Fruit fly (Drosophila melanogaster) whole organism, prepupa: ENCODE measurements around the gene Cortactin.

ENCODE experiments used
- Blimp-1 ChIP-seq: fragments of 200-800 bp; sonication (Bioruptor generic); optimal IDR thresholded peaks from 3 replicates; lab custom pipeline; 2017; ENCODE audit warnings: missing biosample characterization, missing genetic modification characterization, mild to moderate bottlenecking, moderate library complexity, missing genetic modification reagents
- CG10631 ChIP-seq: fragments of 200-800 bp; sonication (Bioruptor generic); optimal IDR thresholded peaks from 2 replicates; lab custom pipeline; 2016; ENCODE audit warnings: missing biosample characterization, missing genetic modification characterization
- CG10669 ChIP-seq: fragments of 200-800 bp; sonication (Bioruptor generic); optimal IDR thresholded peaks from 3 replicates; lab custom pipeline; 2018; ENCODE audit warnings: missing biosample characterization, mild to moderate bottlenecking, missing genetic modification characterization, moderate library complexity
- CG11294 ChIP-seq: fragments of 200-800 bp; sonication (Bioruptor generic); IDR thresholded peaks from 2 replicates; pipeline ENCODE4 v1.3.6; 2022; ENCODE audit warnings: missing biosample characterization, missing genetic modification characterization
- CG11762 ChIP-seq: fragments of 200-800 bp; sonication (Bioruptor generic); optimal IDR thresholded peaks from 3 replicates; lab custom pipeline; 2016; ENCODE audit warnings: missing biosample characterization, missing genetic modification characterization; ENCODE audit not compliant: insufficient read depth
- CG11902 ChIP-seq: fragments of 200-800 bp; sonication (Bioruptor generic); optimal IDR thresholded peaks from 3 replicates; lab custom pipeline; 2016; ENCODE audit warnings: missing biosample characterization, missing genetic modification characterization
- CG1621 ChIP-seq: fragments of 200-800 bp; sonication (Bioruptor generic); optimal IDR thresholded peaks from 3 replicates; lab custom pipeline; 2018; ENCODE audit warnings: missing biosample characterization, mild to moderate bottlenecking, missing genetic modification characterization
- CG16779 ChIP-seq: fragments of 200-800 bp; sonication (Bioruptor generic); optimal IDR thresholded peaks from 3 replicates; lab custom pipeline; 2017; ENCODE audit warnings: missing biosample characterization, mild to moderate bottlenecking, missing genetic modification characterization
- CG3032 ChIP-seq: fragments of 200-800 bp; optimal IDR thresholded peaks from 2 replicates; lab custom pipeline; 2019; ENCODE audit warnings: missing biosample characterization, mild to moderate bottlenecking, missing genetic modification characterization, moderate library complexity
- CG3919 ChIP-seq: fragments of 200-800 bp; sonication (Bioruptor generic); optimal IDR thresholded peaks from 3 replicates; lab custom pipeline; 2016; ENCODE audit warnings: missing biosample characterization, missing genetic modification characterization
- CG4318 ChIP-seq: fragments of 200-800 bp; sonication (Bioruptor generic); optimal IDR thresholded peaks from 3 replicates; lab custom pipeline; 2017; ENCODE audit warnings: missing biosample characterization, mild to moderate bottlenecking, missing genetic modification characterization
- CG6163 ChIP-seq: fragments of 200-800 bp; sonication (Bioruptor generic); IDR thresholded peaks from 3 replicates; pipeline ENCODE4 v1.3.6; 2022; ENCODE audit warnings: missing biosample characterization, missing genetic modification characterization
- CG6276 ChIP-seq: fragments of 200-800 bp; sonication (Bioruptor generic); optimal IDR thresholded peaks from 2 replicates; lab custom pipeline; 2017; ENCODE audit warnings: missing biosample characterization, mild to moderate bottlenecking, missing genetic modification characterization
- CG6854 ChIP-seq: fragments of 200-800 bp; sonication (Bioruptor generic); optimal IDR thresholded peaks from 2 replicates; lab custom pipeline; 2017; ENCODE audit warnings: missing biosample characterization, mild to moderate bottlenecking, missing genetic modification characterization
- CG7368 ChIP-seq: fragments of 200-800 bp; sonication (Bioruptor generic); optimal IDR thresholded peaks from 3 replicates; lab custom pipeline; 2016; ENCODE audit warnings: missing biosample characterization, missing genetic modification characterization
- CG8119 ChIP-seq: fragments of 200-800 bp; sonication (Bioruptor generic); IDR thresholded peaks from 3 replicates; pipeline ENCODE4 v1.3.6; 2022; ENCODE audit warnings: missing biosample characterization, missing genetic modification characterization
- CG8319 ChIP-seq: fragments of 200-800 bp; sonication (Bioruptor generic); optimal IDR thresholded peaks from 3 replicates; lab custom pipeline; 2016; ENCODE audit warnings: missing biosample characterization, missing genetic modification characterization
- CG8632 ChIP-seq: fragments of 200-800 bp; sonication (Bioruptor generic); optimal IDR thresholded peaks from 3 replicates; lab custom pipeline; 2016; ENCODE audit warnings: missing biosample characterization, missing genetic modification characterization
- CG9139 ChIP-seq: fragments of 200-800 bp; sonication (Bioruptor generic); optimal IDR thresholded peaks from 3 replicates; lab custom pipeline; 2017; ENCODE audit warnings: missing biosample characterization, mild to moderate bottlenecking, missing genetic modification characterization
- Eip75B ChIP-seq: fragments of 200-800 bp; sonication (Bioruptor generic); optimal IDR thresholded peaks from 3 replicates; lab custom pipeline; 2016; ENCODE audit warnings: missing biosample characterization, missing genetic modification characterization
- Eip78C ChIP-seq: fragments of 200-800 bp; sonication (Bioruptor generic); peaks from one replicate; lab custom pipeline; 2016; ENCODE audit warnings: missing biosample characterization, missing genetic modification characterization
- Ets21C ChIP-seq: fragments of 200-800 bp; sonication (Bioruptor generic); optimal IDR thresholded peaks from 3 replicates; lab custom pipeline; 2016; ENCODE audit warnings: missing biosample characterization, missing genetic modification characterization
- Ets96B ChIP-seq: fragments of 200-800 bp; optimal IDR thresholded peaks from 2 replicates; lab custom pipeline; 2019; ENCODE audit warnings: missing biosample characterization, mild to moderate bottlenecking, missing genetic modification characterization, moderate library complexity
- Gug ChIP-seq: fragments of 200-800 bp; sonication (Bioruptor generic); IDR thresholded peaks from 2 replicates; pipeline ENCODE4 v1.3.6; 2022; ENCODE audit warnings: missing biosample characterization, missing genetic modification characterization
- Hr38 ChIP-seq: sonication (Bioruptor generic); optimal IDR thresholded peaks from 2 replicates; lab custom pipeline; 2016; ENCODE audit warnings: missing biosample characterization, missing genetic modification characterization
- Hr39 ChIP-seq: fragments of 200-800 bp; sonication (Bioruptor generic); optimal IDR thresholded peaks from 2 replicates; lab custom pipeline; 2016; ENCODE audit warnings: missing biosample characterization, missing genetic modification characterization
- Hr4 ChIP-seq: fragments of 200-800 bp; sonication (Bioruptor generic); optimal IDR thresholded peaks from 3 replicates; lab custom pipeline; 2016; ENCODE audit warnings: missing biosample characterization, missing genetic modification characterization
- Lpt ChIP-seq: fragments of 200-800 bp; sonication (Bioruptor generic); optimal IDR thresholded peaks from 3 replicates; lab custom pipeline; 2016; ENCODE audit warnings: missing biosample characterization, missing genetic modification characterization
- Met ChIP-seq: fragments of 200-800 bp; sonication (Bioruptor generic); optimal IDR thresholded peaks from 3 replicates; lab custom pipeline; 2016; ENCODE audit warnings: missing biosample characterization, missing genetic modification characterization
- OdsH ChIP-seq: fragments of 200-800 bp; sonication (Bioruptor generic); optimal IDR thresholded peaks from 3 replicates; lab custom pipeline; 2016; ENCODE audit warnings: missing biosample characterization, missing genetic modification characterization
- Smox ChIP-seq: fragments of 200-800 bp; sonication (Bioruptor generic); optimal IDR thresholded peaks from 3 replicates; lab custom pipeline; 2016; ENCODE audit warnings: missing biosample characterization, missing genetic modification characterization
- Sox14 ChIP-seq: fragments of 200-800 bp; sonication (Bioruptor generic); optimal IDR thresholded peaks from 3 replicates; lab custom pipeline; 2016; ENCODE audit warnings: missing biosample characterization, missing genetic modification characterization
- achi ChIP-seq: fragments of 200-800 bp; sonication (Bioruptor generic); optimal IDR thresholded peaks from 3 replicates; lab custom pipeline; 2016; ENCODE audit warnings: missing biosample characterization, missing genetic modification characterization
- acj6 ChIP-seq: fragments of 200-800 bp; sonication (Bioruptor generic); optimal IDR thresholded peaks from 3 replicates; lab custom pipeline; 2016; ENCODE audit warnings: missing biosample characterization, missing genetic modification characterization
- dac ChIP-seq: fragments of 200-800 bp; sonication (Bioruptor generic); optimal IDR thresholded peaks from 2 replicates; lab custom pipeline; 2017; ENCODE audit warnings: missing biosample characterization, mild to moderate bottlenecking, missing genetic modification characterization
- esn ChIP-seq: fragments of 200-800 bp; sonication (Bioruptor generic); optimal IDR thresholded peaks from 2 replicates; lab custom pipeline; 2016; ENCODE audit warnings: missing biosample characterization, mild to moderate bottlenecking, missing genetic modification characterization, moderate library complexity
- fd59A ChIP-seq: fragments of 200-800 bp; sonication (Bioruptor generic); optimal IDR thresholded peaks from 2 replicates; lab custom pipeline; 2017; ENCODE audit warnings: missing biosample characterization, mild to moderate bottlenecking, missing genetic modification characterization, missing genetic modification reagents
- fd85E ChIP-seq: fragments of 200-800 bp; sonication (Bioruptor generic); optimal IDR thresholded peaks from 3 replicates; lab custom pipeline; 2016; ENCODE audit warnings: missing biosample characterization, missing genetic modification characterization
- fkh ChIP-seq: fragments of 200-800 bp; sonication (Bioruptor generic); optimal IDR thresholded peaks from 3 replicates; lab custom pipeline; 2017; ENCODE audit warnings: missing biosample characterization, mild to moderate bottlenecking, missing genetic modification characterization, moderate library complexity
- lz ChIP-seq: fragments of 200-800 bp; sonication (Bioruptor generic); optimal IDR thresholded peaks from 3 replicates; lab custom pipeline; 2016; ENCODE audit warnings: missing biosample characterization, missing genetic modification characterization
- net ChIP-seq: fragments of 200-800 bp; sonication (Bioruptor generic); optimal IDR thresholded peaks from 3 replicates; lab custom pipeline; 2016; ENCODE audit warnings: missing biosample characterization, missing genetic modification characterization
- pdm3 ChIP-seq: fragments of 200-800 bp; sonication (Bioruptor generic); optimal IDR thresholded peaks from 3 replicates; lab custom pipeline; 2016; ENCODE audit warnings: missing biosample characterization, missing genetic modification characterization
- salr ChIP-seq, 2 experiments: fragments of 200-800 bp; sonication (Bioruptor generic); optimal IDR thresholded peaks; 3 replicates each; lab custom pipeline; 2016 to 2018; ENCODE audit warnings: missing biosample characterization in 2 of 2, missing genetic modification characterization in 2 of 2, mild to moderate bottlenecking in 1 of 2
- ss ChIP-seq, 2 experiments: fragments of 200-800 bp; sonication (Bioruptor generic); optimal IDR thresholded peaks; 2 replicates in 1 of 2; 3 replicates in 1 of 2; lab custom pipeline; 2017 to 2018; ENCODE audit warnings: mild to moderate bottlenecking in 2 of 2, missing biosample characterization in 2 of 2, missing genetic modification characterization in 2 of 2, moderate library complexity in 1 of 2
- topi ChIP-seq: fragments of 200-800 bp; sonication (Bioruptor generic); optimal IDR thresholded peaks from 3 replicates; lab custom pipeline; 2016; ENCODE audit warnings: missing biosample characterization, missing genetic modification characterization
- vri ChIP-seq: fragments of 200-800 bp; sonication (Bioruptor generic); optimal IDR thresholded peaks from 3 replicates; lab custom pipeline; 2016; ENCODE audit warnings: missing biosample characterization, mild to moderate bottlenecking, missing genetic modification characterization

Gene Cortactin

DNA sequence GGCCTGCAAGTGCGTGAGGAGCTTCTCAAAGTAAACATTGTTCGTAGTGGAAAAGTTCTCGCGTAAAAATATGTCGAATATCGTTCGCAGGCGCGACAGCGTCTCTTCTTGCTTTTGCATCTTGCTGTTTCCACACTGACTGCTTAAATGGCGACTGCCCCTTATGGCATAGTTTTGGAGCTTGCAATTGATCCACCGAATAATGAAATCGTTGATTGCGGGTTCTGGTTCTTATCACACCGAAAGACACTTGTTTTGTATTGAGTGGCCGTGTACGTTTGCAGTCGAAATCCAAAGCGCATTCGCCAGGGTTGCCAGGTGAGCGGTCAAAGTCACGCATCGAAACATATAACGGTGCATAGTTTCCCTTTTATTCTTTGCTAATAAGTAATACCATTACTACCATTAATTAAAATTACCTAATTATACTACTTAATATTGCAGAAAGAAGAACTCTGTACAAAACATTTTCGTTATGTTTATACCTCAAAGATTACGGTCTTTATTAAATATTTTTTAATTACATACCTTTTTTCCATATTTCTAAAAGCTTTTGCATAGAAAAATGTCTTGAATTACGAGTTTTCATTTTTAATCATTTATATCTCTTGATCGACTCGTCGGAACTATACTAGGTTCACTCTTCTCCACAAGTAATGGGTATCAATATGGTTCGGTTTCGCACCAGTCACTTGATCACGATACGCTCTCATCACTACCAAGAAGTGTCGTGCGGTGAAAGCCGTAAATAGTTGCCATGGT, 37.4 kb upstream of the Cortactin start, which contains the start of the genes CG7044 and Tbc1d22 (continued):
- peak; percentile 55 for TF ChIP-seq fkh
- peak; percentile 60 for TF ChIP-seq CG3032 (tag; lab: Kevin White, UChicago)
- TF ChIP-seq CG16779 (tag; lab: Kevin White, UChicago) = no peak
- TF ChIP-seq ss (GFP tag; optimal IDR thresholded peaks at IDR 0.05; lab: Kevin White, UChicago) = no peak
- no peak for TF ChIP-seq CG7368 (GFP tag; lab: Kevin White, UChicago)
- no peak for TF ChIP-seq CG6854 (GFP tag; lab: Kevin White, UChicago)
- TF ChIP-seq CG10669 (GFP tag; lab: Kevin White, UChicago) = no peak
- TF ChIP-seq Sox14 (GFP tag; lab: Kevin White, UChicago) = peak; percentile 35
- TF ChIP-seq CG9139 (GFP tag; lab: Kevin White, UChicago) = no peak
- peak; percentile 33 for TF ChIP-seq Eip78C (GFP tag; lab: Kevin White, UChicago)
- no peak for TF ChIP-seq Ets96B (tag; lab: Kevin White, UChicago)
- no peak for TF ChIP-seq CG6276
- TF ChIP-seq CG8632 = no peak
- TF ChIP-seq fd59A (GFP tag; lab: Kevin White, UChicago) = peak; percentile 5
- TF ChIP-seq CG11902 (GFP tag; lab: Kevin White, UChicago) = peak; percentile 39
- no peak for TF ChIP-seq CG3919 (GFP tag; lab: Kevin White, UChicago)

DNA sequence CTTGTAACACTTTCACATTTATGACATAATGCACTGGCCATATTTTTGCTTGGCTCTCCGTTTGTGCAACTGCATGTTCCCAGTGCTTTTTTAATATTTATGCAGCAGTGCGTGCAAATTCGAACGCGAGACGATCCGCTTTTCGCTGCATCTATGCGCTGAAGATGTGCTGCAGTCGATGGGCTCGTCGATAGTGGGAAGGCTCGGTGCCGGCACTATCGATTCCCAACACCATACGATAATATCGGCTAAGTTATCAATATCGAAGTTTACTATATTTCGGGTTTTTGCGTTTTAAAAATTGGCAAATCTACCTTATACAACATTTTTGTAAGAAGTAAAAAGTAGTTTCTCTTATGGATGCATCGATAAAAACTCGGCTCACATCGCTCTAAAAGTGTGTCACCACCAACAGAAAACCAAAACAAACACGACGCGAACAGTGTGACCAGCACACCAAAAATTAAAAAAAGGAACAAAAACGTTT, 33.4 kb upstream of the Cortactin start, which contains the start of gene RhoGAP93B:
RhoGAP93B (minus strand) TSS at position 197 of the 487 bp plus-strand sequence.
- peak; percentile 70 for TF ChIP-seq CG10669 (GFP tag; lab: Kevin White, UChicago)
- TF ChIP-seq CG16779 (tag; lab: Kevin White, UChicago) = peak; percentile 58
- TF ChIP-seq Smox (GFP tag; lab: Kevin White, UChicago) = no peak
- peak; percentile 93 for TF ChIP-seq CG6163 (GFP tag; lab: Robert Waterston, UW)
- no peak for TF ChIP-seq CG4318 (GFP tag; lab: Kevin White, UChicago)
- TF ChIP-seq lz (GFP tag; lab: Kevin White, UChicago) = peak; percentile 84
- TF ChIP-seq esn (GFP tag; lab: Kevin White, UChicago) = peak; percentile 90
- TF ChIP-seq dac (GFP tag; lab: Kevin White, UChicago) = peak; percentile 62
- TF ChIP-seq CG6854 (GFP tag; lab: Kevin White, UChicago) = peak; percentile 34
- TF ChIP-seq CG10631 (GFP tag; lab: Kevin White, UChicago) = peak; percentile 86
- no peak for TF ChIP-seq vri (GFP tag; lab: Kevin White, UChicago)
- TF ChIP-seq Hr38 (GFP tag; lab: Kevin White, UChicago) = no peak
- TF ChIP-seq Eip78C (GFP tag; lab: Kevin White, UChicago) = peak; percentile 88
- TF ChIP-seq CG3032 (tag; lab: Kevin White, UChicago) = peak; percentile 87
- peak; percentile 72 for TF ChIP-seq OdsH (GFP tag; lab: Kevin White, UChicago)
- no peak for TF ChIP-seq achi
- no peak for TF ChIP-seq Blimp-1
- no peak for TF ChIP-seq fd85E (GFP tag; lab: Kevin White, UChicago)
- peak; percentile 49 to 56 for TF ChIP-seq salr (GFP tag; optimal IDR thresholded peaks at IDR 0.05; lab: Kevin White, UChicago)
- peak; percentile 82 for TF ChIP-seq Hr39 (GFP tag; lab: Kevin White, UChicago)
- TF ChIP-seq pdm3 = no peak
- peak; percentile 88 for TF ChIP-seq Sox14 (GFP tag; lab: Kevin White, UChicago)
- TF ChIP-seq CG11902 (GFP tag; lab: Kevin White, UChicago) = peak; percentile 66
- peak; percentile 58; the same call in 1 of the 2 replicates for TF ChIP-seq CG11294 (GFP tag; lab: Robert Waterston, UW)
- TF ChIP-seq net = peak; percentile 37
- TF ChIP-seq Hr4 = peak; percentile 90
- no peak for TF ChIP-seq Eip75B (GFP tag; lab: Kevin White, UChicago)
- peak; percentile 71 for TF ChIP-seq CG7368 (GFP tag; lab: Kevin White, UChicago)
- no peak for TF ChIP-seq Lpt (GFP tag; lab: Kevin White, UChicago)
- peak in 1 of 2 experiments; percentile 71 for TF ChIP-seq ss (GFP tag; optimal IDR thresholded peaks at IDR 0.05; lab: Kevin White, UChicago)
- TF ChIP-seq Gug (GFP tag; lab: Robert Waterston, UW) = peak; percentile 85
- TF ChIP-seq topi = peak; percentile 89
- peak; percentile 84 for TF ChIP-seq CG8119 (GFP tag; lab: Robert Waterston, UW)
- peak; percentile 74 for TF ChIP-seq CG3919 (GFP tag; lab: Kevin White, UChicago)
- peak; percentile 53 for TF ChIP-seq CG8319 (GFP tag; lab: Kevin White, UChicago)
- no peak for TF ChIP-seq Met (GFP tag; lab: Kevin White, UChicago)
- peak; percentile 69 for TF ChIP-seq Ets21C (GFP tag; lab: Kevin White, UChicago)
- peak; percentile 82 for TF ChIP-seq Ets96B (tag; lab: Kevin White, UChicago)
- peak; percentile 55 for TF ChIP-seq CG1621
- no peak for TF ChIP-seq CG11762
- peak; percentile 68 for TF ChIP-seq acj6
